Worm (Caenorhabditis elegans) whole organism, mixed stage, embryonic: Measurements from ENCODE around the gene skpo-1.
A peak's percentile ranks its signal among the peaks of the same experiment; 100 is the strongest.

Experiments
- M03D4.4 ChIP-seq: sonication (generic microtip); optimal IDR thresholded peaks from 2 replicates; lab custom pipeline; 2017; ENCODE audit warnings: mild to moderate bottlenecking, missing genetic modification characterization, missing compliant biosample characterization
- blmp-1 ChIP-seq: fragments of 150-350 bp; optimal IDR thresholded peaks from 2 replicates; lab custom pipeline; 2014; ENCODE audit warnings: missing biosample characterization, missing genetic modification characterization
- ceh-39 ChIP-seq: fragments of 150-350 bp; optimal IDR thresholded peaks from 2 replicates; lab custom pipeline; 2014; ENCODE audit warnings: missing biosample characterization, missing genetic modification characterization
- ceh-43 ChIP-seq: fragments of 200-800 bp; sonication (Bioruptor generic); optimal IDR thresholded peaks from 2 replicates; lab custom pipeline; 2018; ENCODE audit warnings: mild to moderate bottlenecking, missing genetic modification characterization, moderate library complexity, missing compliant biosample characterization
- ces-1 ChIP-seq: fragments of 150-350 bp; optimal IDR thresholded peaks from 2 replicates; lab custom pipeline; 2014; ENCODE audit warnings: missing biosample characterization, missing genetic modification reagents, missing genetic modification characterization
- cnd-1 ChIP-seq: fragments of 200-800 bp; sonication (Bioruptor generic); optimal IDR thresholded peaks from 2 replicates; lab custom pipeline; 2018; ENCODE audit warnings: mild to moderate bottlenecking, missing genetic modification characterization, missing compliant biosample characterization
- elt-3 ChIP-seq: fragments of 150-350 bp; optimal IDR thresholded peaks from 2 replicates; lab custom pipeline; 2014; ENCODE audit warnings: missing biosample characterization, missing genetic modification characterization
- ham-2 ChIP-seq: fragments of 200-800 bp; sonication (Bioruptor generic); optimal IDR thresholded peaks from 2 replicates; lab custom pipeline; 2018; ENCODE audit warnings: mild to moderate bottlenecking, missing genetic modification characterization, missing compliant biosample characterization
- hlh-1 ChIP-seq: fragments of 150-350 bp; optimal IDR thresholded peaks from 2 replicates; lab custom pipeline; 2014; ENCODE audit warnings: missing biosample characterization, missing genetic modification reagents, missing genetic modification characterization
- lin-13 ChIP-seq: fragments of 150-350 bp; optimal IDR thresholded peaks from 2 replicates; lab custom pipeline; 2014; ENCODE audit warnings: missing biosample characterization, missing genetic modification characterization
- lin-32 ChIP-seq: fragments of 200-800 bp; sonication (Bioruptor generic); optimal IDR thresholded peaks from 2 replicates; lab custom pipeline; 2018; ENCODE audit warnings: mild to moderate bottlenecking, missing genetic modification characterization, missing compliant biosample characterization
- lsy-2 ChIP-seq: fragments of 150-350 bp; optimal IDR thresholded peaks from 2 replicates; lab custom pipeline; 2014; ENCODE audit warnings: missing biosample characterization, missing genetic modification characterization
- mab-5 ChIP-seq: fragments of 150-350 bp; optimal IDR thresholded peaks from 2 replicates; lab custom pipeline; 2014; ENCODE audit warnings: missing biosample characterization, missing genetic modification characterization
- nhr-12 ChIP-seq: fragments of 150-350 bp; optimal IDR thresholded peaks from 2 replicates; lab custom pipeline; 2014; ENCODE audit warnings: missing biosample characterization, missing genetic modification characterization
- nhr-2 ChIP-seq: fragments of 150-350 bp; optimal IDR thresholded peaks from 2 replicates; lab custom pipeline; 2014; ENCODE audit warnings: missing biosample characterization, missing genetic modification characterization
- nhr-237 ChIP-seq: fragments of 150-350 bp; optimal IDR thresholded peaks from 2 replicates; lab custom pipeline; 2014; ENCODE audit warnings: missing biosample characterization, missing genetic modification characterization
- nhr-28 ChIP-seq: fragments of 150-350 bp; optimal IDR thresholded peaks from 2 replicates; lab custom pipeline; 2014; ENCODE audit warnings: missing biosample characterization, missing genetic modification characterization
- pha-4 ChIP-seq: fragments of 150-350 bp; optimal IDR thresholded peaks from 2 replicates; lab custom pipeline; 2018; ENCODE audit warnings: missing biosample characterization, missing genetic modification reagents, missing genetic modification characterization
- sem-2 ChIP-seq: fragments of 200-800 bp; sonication (Bioruptor generic); optimal IDR thresholded peaks from 2 replicates; lab custom pipeline; 2018; ENCODE audit warnings: mild to moderate bottlenecking, missing genetic modification characterization, missing compliant biosample characterization
- snpc-4 ChIP-seq: fragments of 150-350 bp; optimal IDR thresholded peaks from 2 replicates; lab custom pipeline; 2014; ENCODE audit warnings: missing biosample characterization, missing genetic modification characterization
- tbx-8 ChIP-seq: fragments of 200-800 bp; sonication (Bioruptor generic); optimal IDR thresholded peaks from 2 replicates; lab custom pipeline; 2018; ENCODE audit warnings: mild to moderate bottlenecking, missing genetic modification characterization, moderate library complexity, missing compliant biosample characterization
- unc-120 ChIP-seq: sonication (generic microtip); optimal IDR thresholded peaks from 2 replicates; lab custom pipeline; 2017; ENCODE audit warnings: missing genetic modification characterization, missing compliant biosample characterization; ENCODE audit not compliant: poor library complexity, severe bottlenecking
- unc-62 ChIP-seq: fragments of 150-350 bp; optimal IDR thresholded peaks from 2 replicates; lab custom pipeline; 2014; ENCODE audit warnings: missing biosample characterization, missing genetic modification reagents, missing genetic modification characterization
- zip-8 ChIP-seq: fragments of 150-350 bp; optimal IDR thresholded peaks from 2 replicates; lab custom pipeline; 2014; ENCODE audit warnings: missing biosample characterization, missing genetic modification characterization

skpo-1 gene

DNA sequence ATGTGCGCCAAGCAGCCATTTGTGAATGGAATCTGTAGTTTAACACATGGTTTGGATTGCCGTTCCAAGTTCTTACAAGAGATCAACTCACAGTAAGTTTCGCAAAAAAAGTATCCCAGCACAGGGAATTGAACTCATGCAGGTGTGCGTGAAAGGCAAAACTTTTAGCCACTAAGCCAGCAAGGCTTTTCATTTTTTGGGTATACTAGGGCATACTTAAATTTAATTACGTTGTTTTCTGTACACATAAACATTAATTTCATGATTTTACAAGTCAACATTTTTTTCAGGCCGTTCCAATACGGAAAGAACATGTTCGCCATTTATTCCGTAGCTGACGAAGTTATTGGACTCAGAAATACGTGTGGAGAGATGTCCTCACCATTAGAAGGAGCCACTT is 36.9 kb upstream of the skpo-1 start:
- TF ChIP-seq unc-120 (tag; lab: Kevin White, UChicago) (no peak), ceh-43 (GFP tag; lab: Kevin White, UChicago) (no peak), ceh-39 (tag; lab: Kevin White, UChicago) (no peak), blmp-1 (no peak), tbx-8 (no peak), pha-4 (tag; lab: Kevin White, UChicago) (no peak), ham-2 (GFP tag; lab: Kevin White, UChicago) (no peak), nhr-12 (tag; lab: Kevin White, UChicago) (no peak), cnd-1 (no peak), lin-13 (tag; lab: Kevin White, UChicago) (no peak), nhr-28 (tag; lab: Kevin White, UChicago) (no peak), sem-2 (GFP tag; lab: Kevin White, UChicago) (no peak), mab-5 (tag; lab: Kevin White, UChicago) (no peak), zip-8 (tag; lab: Kevin White, UChicago) (no peak)

DNA sequence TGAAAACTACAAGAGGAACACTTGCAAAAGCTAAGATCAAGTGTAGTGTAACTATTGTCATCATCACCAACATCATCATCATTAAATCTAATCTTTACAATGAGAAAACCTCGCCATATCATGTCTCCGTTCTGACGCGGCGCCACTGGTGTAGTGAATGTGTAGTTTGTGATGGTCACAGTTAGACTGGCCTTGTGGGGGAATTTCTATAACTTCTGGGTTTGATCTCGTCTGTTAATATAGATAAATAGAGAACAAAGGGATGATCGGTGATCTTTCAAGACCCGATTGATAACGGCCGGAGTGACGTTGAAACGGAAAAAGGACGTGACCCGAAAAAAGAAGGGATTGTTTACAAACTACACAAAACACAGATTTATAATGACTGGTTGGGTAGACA is 36.1 kb upstream of the skpo-1 start:
- TF ChIP-seq ceh-39 (tag; lab: Kevin White, UChicago) (no peak), nhr-28 (tag; lab: Kevin White, UChicago) (peak; percentile 17)

ce11 chrII:8440097-8440496 is 35.4 kb upstream of the skpo-1 start:
- TF ChIP-seq zip-8 (tag; lab: Kevin White, UChicago) (peak; percentile 7), M03D4.4 (tag; lab: Kevin White, UChicago) (no peak), blmp-1 (no peak), unc-62 (no peak), ces-1 (GFP tag; lab: Kevin White, UChicago) (no peak), hlh-1 (tag; lab: Kevin White, UChicago) (no peak)

- no peak for TF ChIP-seq tbx-8
- TF ChIP-seq ham-2 (GFP tag; lab: Kevin White, UChicago), result peak; percentile 36
These were observed 34.2 kb upstream of the skpo-1 start, which contains the start of gene lips-10 for ce11 chrII:8438791-8439287. Gene lips-10, plus strand, starts transcription at chrII:8439168.

DNA sequence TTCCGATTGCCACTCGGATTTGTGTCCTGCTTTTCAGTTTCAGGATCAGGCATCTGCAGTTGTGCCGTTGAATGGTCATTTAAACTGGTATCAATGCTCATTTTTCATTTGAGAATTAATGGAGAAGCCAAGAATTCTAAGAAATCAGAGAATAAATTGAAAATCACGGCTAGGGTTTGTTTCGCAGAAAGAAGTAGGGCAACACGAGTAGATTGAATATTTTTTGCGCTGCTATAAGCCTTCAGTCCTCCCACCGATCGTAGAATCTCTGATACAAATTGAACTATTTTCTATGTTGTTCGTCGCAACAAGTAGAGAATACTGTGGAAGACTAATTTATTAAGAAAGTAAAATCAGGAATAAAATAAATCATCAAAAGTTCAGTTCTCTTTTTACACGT is 32.4 kb upstream of the skpo-1 start, which contains the start of gene acp-3:
acp-3 (minus strand) TSS at position 101 of the 400 bp plus-strand sequence.
- no peak for TF ChIP-seq nhr-28 (tag; lab: Kevin White, UChicago)
- TF ChIP-seq elt-3, result no peak
- no peak for TF ChIP-seq sem-2 (GFP tag; lab: Kevin White, UChicago)

DNA sequence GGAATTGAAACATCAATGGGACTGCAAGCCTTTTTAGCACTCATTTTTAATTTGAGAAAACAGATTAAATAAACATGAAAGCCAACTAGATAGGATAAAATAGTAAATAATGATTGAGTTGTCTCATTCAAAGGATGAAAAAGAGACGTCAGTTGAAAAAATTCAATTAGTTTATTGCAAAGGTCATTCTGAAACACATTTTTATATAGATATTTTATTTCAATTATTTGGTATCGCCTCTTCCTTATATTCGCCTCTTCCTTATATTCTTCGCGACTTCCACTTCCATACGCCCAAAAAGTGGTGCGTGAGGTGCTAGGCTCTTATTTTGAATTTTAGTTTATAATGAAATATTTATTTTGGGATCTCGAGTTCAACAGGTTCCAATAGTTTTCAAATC is 30.4 kb upstream of the skpo-1 start, which contains the start of gene acp-4:
acp-4 (minus strand) TSS at position 101 of the 400 bp plus-strand sequence.
- TF ChIP-seq zip-8 (tag; lab: Kevin White, UChicago), result no peak
- no peak for TF ChIP-seq lin-32 (GFP tag; lab: Kevin White, UChicago)
- no peak for TF ChIP-seq snpc-4 (tag; lab: Kevin White, UChicago)
- no peak for TF ChIP-seq nhr-2 (tag; lab: Kevin White, UChicago)
- no peak for TF ChIP-seq unc-62
- TF ChIP-seq ceh-43 (GFP tag; lab: Kevin White, UChicago), result no peak
- no peak for TF ChIP-seq M03D4.4 (tag; lab: Kevin White, UChicago)
- no peak for TF ChIP-seq lsy-2 (tag; lab: Kevin White, UChicago)
- no peak for TF ChIP-seq pha-4 (tag; lab: Kevin White, UChicago)
- no peak for TF ChIP-seq nhr-237

DNA sequence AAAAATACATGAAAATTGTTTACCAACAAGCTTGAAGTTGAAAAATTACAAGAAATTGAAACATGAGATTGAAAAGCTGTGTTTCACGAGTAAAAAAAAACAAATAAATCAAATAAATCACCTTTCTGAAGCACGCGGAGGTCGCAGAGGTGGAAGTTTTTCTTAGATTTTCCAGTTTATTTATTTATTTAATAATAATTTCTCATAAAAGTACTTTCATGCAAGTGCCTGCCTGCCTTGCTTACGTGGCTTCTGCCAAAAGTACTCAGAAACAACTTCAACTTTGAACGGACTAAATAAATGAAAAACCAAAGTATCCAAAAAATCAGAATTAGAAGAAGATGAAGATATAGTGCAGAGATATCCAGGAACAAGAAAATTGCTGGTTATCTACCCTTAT is 27.3 kb upstream of the skpo-1 start, which contains the start of gene acp-2:
acp-2 (minus strand) TSS at position 101 of the 400 bp plus-strand sequence.
- no peak for TF ChIP-seq nhr-237
